Fruit fly (Drosophila melanogaster) whole organism, pupa: Measurements from ENCODE around the gene Spn75F.

Experiments
- CG12605 ChIP-seq: fragments of 200-800 bp; sonication (Bioruptor generic); IDR thresholded peaks from 2 replicates; pipeline ENCODE4 v1.3.6; 2022; ENCODE audit warnings: missing biosample characterization, missing genetic modification characterization
- CG13204 ChIP-seq: fragments of 200-800 bp; sonication (Bioruptor generic); optimal IDR thresholded peaks from 2 replicates; lab custom pipeline; 2018; ENCODE audit warnings: missing biosample characterization, mild to moderate bottlenecking, missing genetic modification characterization, moderate library complexity
- CG17806 ChIP-seq: fragments of 200-800 bp; sonication (Bioruptor generic); optimal IDR thresholded peaks from 2 replicates; lab custom pipeline; 2018; ENCODE audit warnings: missing biosample characterization, mild to moderate bottlenecking, missing genetic modification characterization, moderate library complexity
- CG34367 ChIP-seq: fragments of 200-800 bp; sonication (Bioruptor generic); optimal IDR thresholded peaks from 2 replicates; lab custom pipeline; 2018; ENCODE audit warnings: missing biosample characterization, mild to moderate bottlenecking, missing genetic modification characterization
- CG4496 ChIP-seq: fragments of 200-800 bp; sonication (Bioruptor generic); IDR thresholded peaks from 3 replicates; pipeline ENCODE4 v1.3.6; 2022; ENCODE audit warnings: missing biosample characterization, missing genetic modification characterization
- CG8301 ChIP-seq: fragments of 200-800 bp; sonication (Bioruptor generic); optimal IDR thresholded peaks from 2 replicates; lab custom pipeline; 2018; ENCODE audit warnings: missing biosample characterization, mild to moderate bottlenecking, missing genetic modification characterization
- CG9948 ChIP-seq: fragments of 200-800 bp; sonication (Bioruptor generic); optimal IDR thresholded peaks from 2 replicates; lab custom pipeline; 2018; ENCODE audit warnings: missing biosample characterization, mild to moderate bottlenecking, missing genetic modification characterization, moderate library complexity
- D1 ChIP-seq: fragments of 200-800 bp; sonication (Bioruptor generic); optimal IDR thresholded peaks from 2 replicates; lab custom pipeline; 2018; ENCODE audit warnings: missing biosample characterization, mild to moderate bottlenecking, missing genetic modification characterization, moderate library complexity
- EcR ChIP-seq: fragments of 200-800 bp; sonication (Bioruptor generic); optimal IDR thresholded peaks from 3 replicates; lab custom pipeline; 2019; ENCODE audit warnings: missing biosample characterization, missing genetic modification characterization, mild to moderate bottlenecking, moderate library complexity, missing genetic modification reagents
- Ets98B ChIP-seq: fragments of 200-800 bp; sonication (Bioruptor generic); IDR thresholded peaks from 2 replicates; pipeline ENCODE4 v1.3.6; 2022; ENCODE audit warnings: missing biosample characterization, missing genetic modification characterization
- Pif1A ChIP-seq: fragments of 200-800 bp; sonication (Bioruptor generic); optimal IDR thresholded peaks from 3 replicates; lab custom pipeline; 2016; ENCODE audit warnings: missing biosample characterization, missing genetic modification characterization
- Pif1B ChIP-seq: fragments of 200-800 bp; sonication (Bioruptor generic); optimal IDR thresholded peaks from 3 replicates; lab custom pipeline; 2016; ENCODE audit warnings: missing biosample characterization, missing genetic modification characterization
- Snoo ChIP-seq: fragments of 200-800 bp; sonication (Bioruptor generic); optimal IDR thresholded peaks from 3 replicates; lab custom pipeline; 2017; ENCODE audit warnings: missing biosample characterization, mild to moderate bottlenecking, missing genetic modification characterization, inconsistent platforms
- fd96Ca ChIP-seq: fragments of 200-800 bp; sonication (Bioruptor generic); IDR thresholded peaks from 3 replicates; pipeline ENCODE4 v1.3.6; 2022; ENCODE audit warnings: missing biosample characterization, missing genetic modification characterization
- gl ChIP-seq: fragments of 200-800 bp; sonication (Bioruptor generic); optimal IDR thresholded peaks from 2 replicates; lab custom pipeline; 2018; ENCODE audit warnings: missing biosample characterization, mild to moderate bottlenecking, missing genetic modification characterization

The Spn75F gene

dm6 chr3L:19079067-19079466 lies 50.4 kb downstream of the Spn75F start:
- TF ChIP-seq fd96Ca (GFP tag; lab: Robert Waterston, UW) (peak; percentile 48; the same call in 1 of the 3 replicates), CG13204 (peak; percentile 72), Pif1B (GFP tag; lab: Kevin White, UChicago) (no peak), CG17806 (tag; lab: Kevin White, UChicago) (no peak), CG34367 (tag; lab: Kevin White, UChicago) (no peak), Snoo (tag; lab: Kevin White, UChicago) (no peak), D1 (no peak), Ets98B (GFP tag; lab: Robert Waterston, UW) (no peak), CG12605 (GFP tag; lab: Robert Waterston, UW) (0 out of 2 replicates have a peak, but pooled peaks have one; percentile 15), Pif1A (GFP tag; lab: Kevin White, UChicago) (no peak), CG8301 (tag; lab: Kevin White, UChicago) (no peak), EcR (GFP tag; lab: Kevin White, UChicago) (peak; percentile 55), CG9948 (tag; lab: Kevin White, UChicago) (no peak), CG4496 (GFP tag; lab: Robert Waterston, UW) (peak; percentile 16; the same call in 1 of the 3 replicates), gl (tag; lab: Kevin White, UChicago) (peak; percentile 69)
- TF ChIP-seq, all 21 proteins: peak for 6
